Worm (Caenorhabditis elegans) whole organism, L1 larva: ENCODE measurements around the gene T05C12.8.

Experiments
- efl-3 ChIP-seq: fragments of 200-800 bp; sonication (Bioruptor generic); optimal IDR thresholded peaks from 2 replicates; lab custom pipeline; 2018; ENCODE audit warnings: mild to moderate bottlenecking, missing genetic modification characterization, missing compliant biosample characterization
- mdl-1 ChIP-seq, 2 experiments: fragments of 150-350 bp; optimal IDR thresholded peaks; 2 replicates each; lab custom pipeline; 2014 to 2017; ENCODE audit warnings: missing biosample characterization in 2 of 2, missing genetic modification characterization in 2 of 2, inconsistent platforms in 1 of 2
- mep-1 ChIP-seq: fragments of 150-350 bp; optimal IDR thresholded peaks from 2 replicates; lab custom pipeline; 2014; ENCODE audit warnings: missing biosample characterization, missing genetic modification characterization
- nhr-237 ChIP-seq: fragments of 150-350 bp; optimal IDR thresholded peaks from 2 replicates; lab custom pipeline; 2014; ENCODE audit warnings: missing biosample characterization, missing genetic modification characterization
- pqm-1 ChIP-seq: sonication (generic microtip); optimal IDR thresholded peaks from 3 replicates; lab custom pipeline; 2017; ENCODE audit warnings: missing biosample characterization, missing genetic modification characterization
- zip-4 ChIP-seq: fragments of 200-800 bp; sonication (Bioruptor generic); optimal IDR thresholded peaks from 2 replicates; lab custom pipeline; 2018; ENCODE audit warnings: mild to moderate bottlenecking, missing genetic modification characterization, moderate library complexity, missing compliant biosample characterization

ce11 chrII:8226475-8226874 lies 36.1 kb upstream of the T05C12.8 start:
- TF ChIP-seq efl-3 (GFP tag; lab: Kevin White, UChicago) (no peak), mep-1 (tag; lab: Kevin White, UChicago) (peak; percentile 40), zip-4 (GFP tag; lab: Kevin White, UChicago) (no peak), mdl-1 (tag; optimal IDR thresholded peaks at IDR 0.05; lab: Kevin White, UChicago) (peak in 1 of 2 experiments; percentile 29), pqm-1 (tag; lab: Kevin White, UChicago) (peak; percentile 10), nhr-237 (tag; lab: Kevin White, UChicago) (no peak)
